Worm (Caenorhabditis elegans) whole organism, late embryonic: Measurements from ENCODE around the gene pfd-2.
A peak's percentile ranks its signal among the peaks of the same experiment; 100 is the strongest.

ENCODE experiments used
- C08G9.2 ChIP-seq: sonication (generic microtip); optimal IDR thresholded peaks from 2 replicates; lab custom pipeline; 2016; ENCODE audit warnings: mild to moderate bottlenecking, missing genetic modification characterization, moderate library complexity, missing compliant biosample characterization
- C38D4.7 ChIP-seq: fragments of 200-800 bp; sonication (Bioruptor generic); optimal IDR thresholded peaks from 2 replicates; lab custom pipeline; 2018; ENCODE audit warnings: mild to moderate bottlenecking, missing genetic modification characterization, moderate library complexity, missing compliant biosample characterization
- K02D7.2 ChIP-seq: sonication (generic microtip); optimal IDR thresholded peaks from 2 replicates; lab custom pipeline; 2017; ENCODE audit warnings: mild to moderate bottlenecking, missing genetic modification characterization, missing compliant biosample characterization
- K09A11.1 ChIP-seq: sonication (generic microtip); optimal IDR thresholded peaks from 2 replicates; lab custom pipeline; 2017; ENCODE audit warnings: antibody characterized with exemption, mild to moderate bottlenecking, missing genetic modification characterization, missing compliant biosample characterization; ENCODE audit not compliant: insufficient read depth
- Y22D7AL.16 ChIP-seq: sonication (generic microtip); optimal IDR thresholded peaks from 2 replicates; lab custom pipeline; 2016; ENCODE audit warnings: missing genetic modification characterization, missing compliant biosample characterization
- ama-1 ChIP-seq: fragments of 150-350 bp; optimal IDR thresholded peaks from 2 replicates; lab custom pipeline; 2014
- ceh-22 ChIP-seq: sonication (generic microtip); optimal IDR thresholded peaks from 2 replicates; lab custom pipeline; 2017; ENCODE audit warnings: missing biosample characterization, missing genetic modification characterization
- ceh-24 ChIP-seq: sonication (generic microtip); optimal IDR thresholded peaks from 2 replicates; lab custom pipeline; 2016; ENCODE audit warnings: mild to moderate bottlenecking, missing genetic modification characterization, missing compliant biosample characterization
- ceh-30 ChIP-seq: fragments of 150-350 bp; optimal IDR thresholded peaks from 2 replicates; lab custom pipeline; 2014; ENCODE audit warnings: missing biosample characterization, missing genetic modification characterization
- ceh-34 ChIP-seq: sonication (generic microtip); optimal IDR thresholded peaks from 2 replicates; lab custom pipeline; 2016; ENCODE audit warnings: mild to moderate bottlenecking, missing genetic modification characterization, missing compliant biosample characterization
- ceh-45 ChIP-seq: fragments of 200-800 bp; sonication (Bioruptor generic); IDR thresholded peaks from 2 replicates; pipeline ENCODE4 v1.3.6; 2022; ENCODE audit warnings: missing genetic modification reagents, missing genetic modification characterization, missing compliant biosample characterization
- ceh-48 ChIP-seq: sonication (generic microtip); optimal IDR thresholded peaks from 2 replicates; lab custom pipeline; 2016; ENCODE audit warnings: missing genetic modification characterization, inconsistent platforms, missing compliant biosample characterization
- ceh-9 ChIP-seq: sonication (generic microtip); optimal IDR thresholded peaks from 2 replicates; lab custom pipeline; 2016; ENCODE audit warnings: mild to moderate bottlenecking, missing genetic modification characterization, inconsistent platforms, missing compliant biosample characterization
- che-1 ChIP-seq: sonication (generic microtip); optimal IDR thresholded peaks from 2 replicates; lab custom pipeline; 2016; ENCODE audit warnings: mild to moderate bottlenecking, missing genetic modification characterization, missing compliant biosample characterization
- dmd-4 ChIP-seq: sonication (generic microtip); optimal IDR thresholded peaks from 2 replicates; lab custom pipeline; 2016; ENCODE audit warnings: borderline replicate concordance, missing genetic modification characterization, missing compliant biosample characterization
- dve-1 ChIP-seq: sonication (generic microtip); optimal IDR thresholded peaks from 2 replicates; lab custom pipeline; 2017; ENCODE audit warnings: antibody characterized with exemption, mild to moderate bottlenecking, missing genetic modification characterization, missing compliant biosample characterization
- elt-2 ChIP-seq: sonication (generic microtip); optimal IDR thresholded peaks from 2 replicates; lab custom pipeline; 2016; ENCODE audit warnings: missing genetic modification reagents, missing genetic modification characterization, missing compliant biosample characterization
- fax-1 ChIP-seq: sonication (generic microtip); optimal IDR thresholded peaks from 2 replicates; lab custom pipeline; 2016; ENCODE audit warnings: missing genotype, missing genetic modification characterization, missing compliant biosample characterization
- gmeb-2 ChIP-seq: sonication (generic microtip); optimal IDR thresholded peaks from 2 replicates; lab custom pipeline; 2016; ENCODE audit warnings: missing genetic modification characterization, inconsistent platforms, missing compliant biosample characterization
- hlh-13 ChIP-seq: fragments of 200-800 bp; sonication (Bioruptor generic); optimal IDR thresholded peaks from 2 replicates; lab custom pipeline; 2018; ENCODE audit warnings: mild to moderate bottlenecking, missing genetic modification characterization, missing compliant biosample characterization
- hlh-15 ChIP-seq: sonication (generic microtip); optimal IDR thresholded peaks from 2 replicates; lab custom pipeline; 2016; ENCODE audit warnings: missing genetic modification characterization, missing compliant biosample characterization
- hlh-8 ChIP-seq: sonication (generic microtip); optimal IDR thresholded peaks from 2 replicates; lab custom pipeline; 2016; ENCODE audit warnings: missing genotype, missing genetic modification characterization, missing compliant biosample characterization
- mec-3 ChIP-seq: sonication (generic microtip); optimal IDR thresholded peaks from 2 replicates; lab custom pipeline; 2016; ENCODE audit warnings: borderline replicate concordance, missing genetic modification characterization, missing compliant biosample characterization
- nfya-1 ChIP-seq: sonication (generic microtip); optimal IDR thresholded peaks from 2 replicates; lab custom pipeline; 2017; ENCODE audit warnings: missing genetic modification characterization, mild to moderate bottlenecking, missing compliant biosample characterization, antibody characterized with exemption, moderate library complexity
- nhr-11 ChIP-seq: fragments of 150-350 bp; optimal IDR thresholded peaks from 2 replicates; lab custom pipeline; 2014; ENCODE audit warnings: missing biosample characterization, missing genetic modification characterization
- nhr-232 ChIP-seq: sonication (generic microtip); optimal IDR thresholded peaks from 2 replicates; lab custom pipeline; 2016; ENCODE audit warnings: missing genetic modification characterization, missing compliant biosample characterization
- odd-2 ChIP-seq: sonication (generic microtip); optimal IDR thresholded peaks from 2 replicates; lab custom pipeline; 2017; ENCODE audit warnings: antibody characterized with exemption, mild to moderate bottlenecking, missing genetic modification characterization, missing compliant biosample characterization
- pag-3 ChIP-seq: sonication (generic microtip); optimal IDR thresholded peaks from 2 replicates; lab custom pipeline; 2016; ENCODE audit warnings: missing compliant biosample characterization, missing genetic modification characterization, borderline replicate concordance
- pax-1 ChIP-seq: fragments of 150-350 bp; optimal IDR thresholded peaks from 2 replicates; lab custom pipeline; 2014; ENCODE audit warnings: missing biosample characterization, missing genetic modification characterization
- pha-4 ChIP-seq: fragments of 150-350 bp; optimal IDR thresholded peaks from 2 replicates; lab custom pipeline; 2018; ENCODE audit warnings: missing biosample characterization, missing genetic modification reagents, missing genetic modification characterization
- ref-2 ChIP-seq: sonication (generic microtip); optimal IDR thresholded peaks from 2 replicates; lab custom pipeline; 2016; ENCODE audit warnings: missing genetic modification characterization, missing compliant biosample characterization
- rnt-1 ChIP-seq: sonication (generic microtip); optimal IDR thresholded peaks from 2 replicates; lab custom pipeline; 2016; ENCODE audit warnings: missing genetic modification characterization, missing compliant biosample characterization
- sox-2 ChIP-seq: fragments of 200-800 bp; sonication (Bioruptor generic); IDR thresholded peaks from 2 replicates; pipeline ENCODE4 v1.3.6; 2022; ENCODE audit warnings: missing genetic modification reagents, missing genetic modification characterization, missing compliant biosample characterization
- unc-3 ChIP-seq, 2 experiments: fragments of 200-800 bp in 1 of 2; sonication (Bioruptor generic) in 1 of 2; sonication (generic microtip) in 1 of 2; conservative IDR thresholded peaks in 1 of 2; optimal IDR thresholded peaks in 1 of 2; 2 replicates each; pipeline versions ENCODE4 v1.3.6 to Lab custom; 2016 to 2022; ENCODE audit warnings: missing compliant biosample characterization in 2 of 2, missing genetic modification characterization in 2 of 2, missing genetic modification reagents in 1 of 2
- unc-42 ChIP-seq: sonication (generic microtip); optimal IDR thresholded peaks from 2 replicates; lab custom pipeline; 2016; ENCODE audit warnings: missing genotype, missing genetic modification characterization, missing compliant biosample characterization
- unc-55 ChIP-seq: sonication (generic microtip); optimal IDR thresholded peaks from 2 replicates; lab custom pipeline; 2017; ENCODE audit warnings: missing biosample characterization, missing genetic modification reagents, missing genetic modification characterization

The pfd-2 gene

DNA sequence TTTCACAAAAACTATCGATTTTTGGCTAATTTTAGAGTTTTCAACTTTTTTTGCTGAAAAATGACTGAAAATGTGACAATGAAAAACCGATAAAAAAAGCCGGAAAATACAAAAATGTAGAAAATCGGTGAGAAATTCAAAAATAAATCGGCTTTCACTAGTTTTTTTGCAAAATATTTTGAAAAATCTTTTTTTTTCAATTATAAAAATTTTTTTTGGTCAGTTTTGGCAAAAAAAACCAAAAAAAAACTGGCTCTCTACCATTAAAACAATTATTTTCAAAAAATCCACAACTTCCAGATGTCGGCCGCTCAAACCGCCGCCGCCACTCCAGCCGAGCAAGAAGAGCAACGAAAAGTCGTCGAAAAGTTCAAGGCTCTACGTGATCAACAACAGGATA is at the start of gene pfd-2:
Gene pfd-2, plus strand, starts transcription at position 301 of the 400 bp plus-strand sequence.
- no peak for TF ChIP-seq ceh-9
- TF ChIP-seq hlh-13 = no peak
- no peak for TF ChIP-seq che-1
- TF ChIP-seq K09A11.1 (tag; lab: Kevin White, UChicago) = no peak
- no peak for TF ChIP-seq pag-3
- no peak for TF ChIP-seq odd-2
- no peak for TF ChIP-seq K02D7.2 (tag; lab: Kevin White, UChicago)
- no peak for TF ChIP-seq ceh-45 (GFP tag; lab: Robert Waterston, UW)
- no peak for TF ChIP-seq unc-3 (GFP tag; conservative IDR thresholded peaks at IDR 0.05; lab: Robert Waterston, UW)
- no peak for TF ChIP-seq unc-3 (tag; optimal IDR thresholded peaks at IDR 0.05; lab: Kevin White, UChicago)
- TF ChIP-seq hlh-15 (tag; lab: Kevin White, UChicago) = no peak
- TF ChIP-seq ceh-34 (tag; lab: Kevin White, UChicago) = no peak
- TF ChIP-seq rnt-1 (tag; lab: Kevin White, UChicago) = no peak

DNA sequence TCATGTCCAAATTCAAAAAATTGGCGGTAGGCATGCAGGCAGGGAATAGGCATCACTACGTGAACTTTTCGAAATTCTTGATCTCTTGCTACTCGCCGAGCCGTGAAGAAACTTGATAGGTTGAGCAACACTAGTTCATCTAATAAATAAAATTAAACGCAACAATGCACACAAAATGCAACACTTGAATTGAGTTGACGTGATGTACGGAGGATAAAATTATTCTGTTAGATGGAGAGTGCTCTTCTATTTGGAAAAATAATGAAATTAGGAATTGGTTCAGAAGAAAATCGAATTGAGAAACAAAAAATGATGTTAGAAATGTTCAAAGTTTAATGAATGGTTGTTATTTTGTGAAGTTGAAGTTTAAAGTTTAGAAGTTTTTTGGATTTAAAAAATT is 49.6 kb upstream of the pfd-2 start:
- no peak for TF ChIP-seq hlh-8 (tag; lab: Kevin White, UChicago)
- peak; percentile 41 for TF ChIP-seq unc-42 (tag; lab: Kevin White, UChicago)

DNA sequence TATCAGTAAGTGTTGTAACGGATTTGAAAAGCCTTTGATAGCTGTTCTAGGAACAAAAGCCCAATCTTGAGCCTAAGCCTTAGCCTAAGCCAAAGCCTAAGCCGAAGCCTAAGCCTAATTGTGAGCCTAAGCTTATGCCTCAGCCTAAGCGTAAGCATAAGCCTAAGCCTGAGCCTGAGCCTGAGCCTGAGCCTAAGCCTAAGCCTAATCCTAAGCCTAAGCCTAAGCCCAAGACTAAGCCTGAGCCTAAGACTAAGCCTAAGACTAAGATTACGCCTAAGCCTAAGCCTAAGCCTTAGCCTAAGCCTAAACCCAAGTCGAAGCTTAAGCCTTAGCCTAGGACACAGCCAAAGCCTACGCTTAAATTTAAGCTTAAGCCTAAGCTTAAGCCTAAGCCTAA is 48.9 kb upstream of the pfd-2 start:
- TF ChIP-seq nhr-232 (tag; lab: Kevin White, UChicago) (no peak), K09A11.1 (tag; lab: Kevin White, UChicago) (no peak), dve-1 (tag; lab: Kevin White, UChicago) (peak; percentile 80), ceh-48 (tag; lab: Kevin White, UChicago) (no peak), ref-2 (tag; lab: Kevin White, UChicago) (no peak), dmd-4 (no peak)

DNA sequence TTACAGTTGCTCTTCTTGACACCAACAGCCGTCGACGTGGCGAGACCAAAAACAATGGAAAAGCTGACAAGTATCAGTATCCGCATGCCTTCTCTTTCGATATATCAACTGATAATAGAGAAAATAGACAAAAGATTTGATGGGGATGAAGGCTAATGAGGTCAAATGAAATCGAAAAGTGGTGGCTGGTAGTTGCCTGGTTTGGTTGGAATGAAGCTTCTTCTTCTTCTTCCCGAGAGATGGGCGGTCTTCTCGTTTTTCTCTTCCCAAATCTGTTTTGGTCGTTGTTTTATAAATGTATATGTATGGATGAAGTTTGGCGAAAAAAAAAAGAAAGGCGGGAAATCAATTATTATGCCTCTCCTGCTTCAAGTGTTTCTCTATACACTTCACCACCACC is 44.8 kb upstream of the pfd-2 start, which contains the start of gene C01F1.5:
Gene C01F1.5, minus strand, starts transcription at position 103 of the 400 bp plus-strand sequence.
- TF ChIP-seq C08G9.2 (tag; lab: Kevin White, UChicago) (no peak), ceh-9 (no peak), nhr-232 (tag; lab: Kevin White, UChicago) (no peak), dve-1 (tag; lab: Kevin White, UChicago) (no peak), rnt-1 (tag; lab: Kevin White, UChicago) (no peak), unc-55 (no peak), ceh-24 (tag; lab: Kevin White, UChicago) (no peak), pag-3 (no peak), nfya-1 (tag; lab: Kevin White, UChicago) (no peak), mec-3 (no peak), Y22D7AL.16 (tag; lab: Kevin White, UChicago) (no peak), hlh-13 (no peak), pha-4 (no peak), che-1 (no peak), ama-1 (lab: Kevin White, UChicago) (no peak), pax-1 (tag; lab: Kevin White, UChicago) (no peak), gmeb-2 (tag; lab: Kevin White, UChicago) (no peak), sox-2 (no peak), elt-2 (tag; lab: Kevin White, UChicago) (no peak)

DNA sequence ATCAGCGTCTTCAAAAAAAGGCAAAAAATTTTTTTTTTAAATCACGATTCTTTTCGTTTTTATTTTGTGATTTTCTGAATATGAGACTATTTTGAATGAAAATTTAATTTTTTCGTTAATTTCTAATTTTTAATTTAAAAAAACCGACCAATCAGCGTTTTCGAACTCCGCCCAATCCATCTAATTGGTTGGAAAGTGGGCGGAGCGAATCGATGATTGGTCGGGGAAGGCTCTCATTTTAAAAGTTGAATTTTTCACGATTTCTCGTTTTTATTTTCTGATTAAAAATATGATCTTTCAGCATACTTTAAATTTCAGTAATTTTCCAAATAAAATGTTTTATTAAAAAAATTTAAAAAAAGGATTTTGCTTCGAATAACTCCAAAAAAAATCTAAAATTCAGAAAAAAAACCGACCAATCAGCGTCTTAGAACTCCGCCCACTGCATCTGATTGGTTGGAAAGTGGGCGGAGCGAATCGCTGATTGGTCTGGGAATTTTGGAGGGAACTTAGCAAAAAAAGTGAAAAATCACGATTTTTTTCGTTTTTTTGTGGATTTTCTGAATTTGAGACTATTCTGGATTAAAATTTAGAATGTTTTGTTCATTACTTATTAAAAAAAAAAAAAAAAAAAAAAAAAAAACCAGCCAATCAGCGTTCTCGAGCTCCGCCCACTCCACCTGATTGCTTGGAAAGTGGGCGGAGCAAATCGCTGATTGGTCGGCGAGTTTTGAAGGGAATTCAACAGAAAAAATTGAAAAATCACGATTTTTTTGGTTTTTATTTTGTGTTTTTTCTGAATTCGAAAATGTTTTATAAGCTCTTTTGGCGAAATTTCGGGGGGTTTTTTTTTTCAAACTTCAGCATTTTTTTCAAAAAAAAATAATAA is 42.0 kb upstream of the pfd-2 start:
- TF ChIP-seq fax-1 (tag; lab: Kevin White, UChicago) (no peak), nfya-1 (tag; lab: Kevin White, UChicago) (peak; percentile 81), ceh-30 (tag; lab: Kevin White, UChicago) (no peak), ceh-22 (tag; lab: Kevin White, UChicago) (no peak), unc-3 (GFP tag; conservative IDR thresholded peaks at IDR 0.05; lab: Robert Waterston, UW) (no peak), unc-3 (tag; optimal IDR thresholded peaks at IDR 0.05; lab: Kevin White, UChicago) (no peak), nhr-11 (tag; lab: Kevin White, UChicago) (no peak), C38D4.7 (GFP tag; lab: Kevin White, UChicago) (no peak)
